Fruit fly (Drosophila melanogaster): ENCODE data around the gene Pomp.

Gene Pomp

dm6 chr2L:20805624-20806339 is 18.3 kb downstream of the Pomp start (continued):
- TF ChIP-seq salm (tag; optimal IDR thresholded peaks at IDR 0.05) (peak; percentile 92), Hr3 (GFP tag; optimal IDR thresholded peaks at IDR 0.05) (peak; percentile 96), CG14860 (GFP tag; IDR thresholded peaks at IDR 0.05; ENCODE audit: partially characterized antibody) (peak; percentile 87), CG2202 (tag; optimal IDR thresholded peaks at IDR 0.05) (peak; percentile 92), phol (tag; optimal IDR thresholded peaks at IDR 0.05) (peak; percentile 95), CG34376 (GFP tag; optimal IDR thresholded peaks at IDR 0.05) (peak; percentile 92), Myb (GFP tag; optimal IDR thresholded peaks at IDR 0.05) (peak; percentile 39), CG1792 (GFP tag; optimal IDR thresholded peaks at IDR 0.05) (no peak), pfk (GFP tag; optimal IDR thresholded peaks at IDR 0.05) (no peak), CG33557 (GFP tag; optimal IDR thresholded peaks at IDR 0.05) (peak; percentile 78), Ets97D (GFP tag; optimal IDR thresholded peaks at IDR 0.05) (peak; percentile 48), CG42726 (GFP tag; IDR thresholded peaks at IDR 0.05; ENCODE audit: partially characterized antibody) (no peak), CG33213 (GFP tag; optimal IDR thresholded peaks at IDR 0.05) (peak; percentile 6), CG14965 (GFP tag; optimal IDR thresholded peaks at IDR 0.05; ENCODE audit: borderline replicate concordance) (peak; percentile 19), Nf-YC (tag; optimal IDR thresholded peaks at IDR 0.05) (peak; percentile 85), Poxn (GFP tag; IDR thresholded peaks at IDR 0.05) (peak; percentile 87), CG4282 (GFP tag; optimal IDR thresholded peaks at IDR 0.05) (peak; percentile 63), MTF-1 (GFP tag; optimal IDR thresholded peaks at IDR 0.05; ENCODE audit: borderline replicate concordance) (peak; percentile 87), Kr (GFP tag; optimal IDR thresholded peaks at IDR 0.05) (no peak), CG6791 (GFP tag; IDR thresholded peaks at IDR 0.05; ENCODE audit: partially characterized antibody) (peak; percentile 71), Hsf (GFP tag; optimal IDR thresholded peaks at IDR 0.05) (peak; percentile 94), zfh1 (GFP tag; IDR thresholded peaks at IDR 0.05) (peak; percentile 95), CG31365 (tag; optimal IDR thresholded peaks at IDR 0.05) (peak; percentile 78), gem (tag; optimal IDR thresholded peaks at IDR 0.05) (peak; percentile 98), CG8089 (GFP tag; optimal IDR thresholded peaks at IDR 0.05) (peak; percentile 61), lilli (GFP tag; optimal IDR thresholded peaks at IDR 0.05) (peak; percentile 95), CG16813 (GFP tag; IDR thresholded peaks at IDR 0.05; ENCODE audit: partially characterized antibody) (peak; percentile 84), CG10431 (GFP tag; optimal IDR thresholded peaks at IDR 0.05) (peak; percentile 77), CG2712 (tag; optimal IDR thresholded peaks at IDR 0.05) (peak; percentile 98), Atf6 (GFP tag; IDR thresholded peaks at IDR 0.05) (peak; percentile 98), gro (GFP tag; optimal IDR thresholded peaks at IDR 0.05) (peak; percentile 51), CG4404 (GFP tag; IDR thresholded peaks at IDR 0.05) (peak; percentile 89), CG4424 (GFP tag; optimal IDR thresholded peaks at IDR 0.05) (peak; percentile 95), CG2889 (GFP tag; IDR thresholded peaks at IDR 0.05) (peak; percentile 94), CG4820 (GFP tag; optimal IDR thresholded peaks at IDR 0.05) (peak; percentile 90), CG10321 (GFP tag; IDR thresholded peaks at IDR 0.05) (peak; percentile 73; the same call in 1 of the 2 replicates), CG31441 (GFP tag; IDR thresholded peaks at IDR 0.05) (peak; percentile 97), Spps (tag; optimal IDR thresholded peaks at IDR 0.05) (peak; percentile 92), ind (GFP tag; optimal IDR thresholded peaks at IDR 0.05) (peak; percentile 94), hb (GFP tag; IDR thresholded peaks at IDR 0.05; ENCODE audit: partially characterized antibody) (peak; percentile 70; the same call in 2 of the 3 replicates), fu2 (GFP tag; optimal IDR thresholded peaks at IDR 0.05) (peak; percentile 80), E2f2 (GFP tag; IDR thresholded peaks at IDR 0.05) (peak; percentile 81), CG18476 (GFP tag; optimal IDR thresholded peaks at IDR 0.05) (peak; percentile 88), caup (GFP tag; optimal IDR thresholded peaks at IDR 0.05; ENCODE audit: severe bottlenecking) (peak; percentile 94), CG10654 (GFP tag; optimal IDR thresholded peaks at IDR 0.05) (peak; percentile 91), fd102C (GFP tag; optimal IDR thresholded peaks at IDR 0.05) (peak; percentile 65), Sin3A (optimal IDR thresholded peaks at IDR 0.05) (no peak), dan (GFP tag; IDR thresholded peaks at IDR 0.05) (no peak; the same call in 1 of the 2 replicates), CG34422 (GFP tag; IDR thresholded peaks at IDR 0.05) (peak; percentile 95)
